Fruit fly (Drosophila melanogaster): Measurements from ENCODE around the gene Inx5.
A peak's percentile ranks its signal among the peaks of the same experiment; 100 is the strongest.

Inx5 gene

dm6 chrX:19149511-19149876 lies 21.2 kb downstream of the Inx5 start:
- TF ChIP-seq CG7101 (tag; optimal IDR thresholded peaks at IDR 0.05) (no peak), ovo (GFP tag; optimal IDR thresholded peaks at IDR 0.05) (peak; percentile 28)

dm6 chrX:19148798-19149510 lies 21.7 kb downstream of the Inx5 start:
- TF ChIP-seq tj (GFP tag; optimal IDR thresholded peaks at IDR 0.05) (peak; percentile 89), bab1 (GFP tag; optimal IDR thresholded peaks at IDR 0.05) (no peak), kay (GFP tag; ENCODE audit: borderline replicate concordance) (no peak), CG14711 (tag; optimal IDR thresholded peaks at IDR 0.05) (no peak), CG1620 (GFP tag; optimal IDR thresholded peaks at IDR 0.05) (no peak), Mnt (GFP tag; optimal IDR thresholded peaks at IDR 0.05) (no peak), ovo (GFP tag; optimal IDR thresholded peaks at IDR 0.05) (peak; percentile 58)

dm6 chrX:19147939-19148641 lies 22.6 kb downstream of the Inx5 start:
- TF ChIP-seq CG1620 (GFP tag; optimal IDR thresholded peaks at IDR 0.05), result no peak
- peak; percentile 84 for TF ChIP-seq tj (GFP tag; optimal IDR thresholded peaks at IDR 0.05)
- TF ChIP-seq Mnt (GFP tag; optimal IDR thresholded peaks at IDR 0.05), result no peak

dm6 chrX:19146421-19146952 lies 24.2 kb downstream of the Inx5 start:
- TF ChIP-seq bab1 (GFP tag; optimal IDR thresholded peaks at IDR 0.05) (peak; percentile 5), CG11617 (GFP tag; optimal IDR thresholded peaks at IDR 0.05) (peak; percentile 6), CG7045 (GFP tag; optimal IDR thresholded peaks at IDR 0.05) (no peak), CG7101 (tag; optimal IDR thresholded peaks at IDR 0.05) (no peak), Hr96 (GFP tag; optimal IDR thresholded peaks at IDR 0.05) (no peak), pad (GFP tag; optimal IDR thresholded peaks at IDR 0.05) (peak; percentile 33), CG14711 (tag; optimal IDR thresholded peaks at IDR 0.05) (peak; percentile 16), cic (GFP tag; optimal IDR thresholded peaks at IDR 0.05) (peak; percentile 25)

dm6 chrX:19144785-19145422 lies 25.8 kb downstream of the Inx5 start:
- peak; percentile 27 for TF ChIP-seq cic (GFP tag; optimal IDR thresholded peaks at IDR 0.05)
- peak; percentile 62 for TF ChIP-seq kay (GFP tag; ENCODE audit: borderline replicate concordance)
- no peak for TF ChIP-seq CG7045 (GFP tag; optimal IDR thresholded peaks at IDR 0.05)

dm6 chrX:19135768-19136167 lies 34.9 kb downstream of the Inx5 start, which contains the start of gene Obp18a:
Obp18a (minus strand) TSS chrX:19135868.
- TF ChIP-seq CG14711 (tag; optimal IDR thresholded peaks at IDR 0.05), result no peak
- TF ChIP-seq pad (GFP tag; optimal IDR thresholded peaks at IDR 0.05), result no peak
- TF ChIP-seq kay (GFP tag; ENCODE audit: borderline replicate concordance), result no peak
- TF ChIP-seq cnc (optimal IDR thresholded peaks at IDR 0.05), result no peak
- TF ChIP-seq CG7101 (tag; optimal IDR thresholded peaks at IDR 0.05), result no peak
- no peak for TF ChIP-seq Crg-1 (GFP tag; optimal IDR thresholded peaks at IDR 0.05)
- no peak for TF ChIP-seq bab1 (GFP tag; optimal IDR thresholded peaks at IDR 0.05)
- no peak for TF ChIP-seq Clk (GFP tag; optimal IDR thresholded peaks at IDR 0.05)

- TF ChIP-seq CG11617 (GFP tag; optimal IDR thresholded peaks at IDR 0.05), result no peak
- no peak for TF ChIP-seq Mnt (GFP tag; optimal IDR thresholded peaks at IDR 0.05)
- TF ChIP-seq Hr96 (GFP tag; optimal IDR thresholded peaks at IDR 0.05), result no peak
- no peak for TF ChIP-seq cnc (optimal IDR thresholded peaks at IDR 0.05)
- no peak for TF ChIP-seq kay (GFP tag; ENCODE audit: borderline replicate concordance)
- TF ChIP-seq CG1620 (GFP tag; optimal IDR thresholded peaks at IDR 0.05), result no peak
- TF ChIP-seq CG12768 (GFP tag; optimal IDR thresholded peaks at IDR 0.05), result no peak
- TF ChIP-seq cic (GFP tag; optimal IDR thresholded peaks at IDR 0.05), result no peak
- no peak for TF ChIP-seq Crg-1 (GFP tag; optimal IDR thresholded peaks at IDR 0.05)
- no peak for TF ChIP-seq pad (GFP tag; optimal IDR thresholded peaks at IDR 0.05)
- no peak for TF ChIP-seq tj (GFP tag; optimal IDR thresholded peaks at IDR 0.05)
- TF ChIP-seq CG5204 (GFP tag; optimal IDR thresholded peaks at IDR 0.05), result no peak
- TF ChIP-seq CG33017 (tag; optimal IDR thresholded peaks at IDR 0.05), result no peak
- TF ChIP-seq ovo (GFP tag; optimal IDR thresholded peaks at IDR 0.05), result no peak
These were observed 43.5 kb downstream of the Inx5 start, which contains the start of gene tgy for dm6 chrX:19127216-19127615. tgy (minus strand) TSS chrX:19127316.

Data from whole organism, adult.